Worm (Caenorhabditis elegans): ENCODE measurements around the gene K09C6.9.
"Not testable (repeated sequence)": the region's sequence is repeated elsewhere in the genome, so short reads cannot be mapped to it uniquely, and the experiment has no call there.

The K09C6.9 gene

DNA sequence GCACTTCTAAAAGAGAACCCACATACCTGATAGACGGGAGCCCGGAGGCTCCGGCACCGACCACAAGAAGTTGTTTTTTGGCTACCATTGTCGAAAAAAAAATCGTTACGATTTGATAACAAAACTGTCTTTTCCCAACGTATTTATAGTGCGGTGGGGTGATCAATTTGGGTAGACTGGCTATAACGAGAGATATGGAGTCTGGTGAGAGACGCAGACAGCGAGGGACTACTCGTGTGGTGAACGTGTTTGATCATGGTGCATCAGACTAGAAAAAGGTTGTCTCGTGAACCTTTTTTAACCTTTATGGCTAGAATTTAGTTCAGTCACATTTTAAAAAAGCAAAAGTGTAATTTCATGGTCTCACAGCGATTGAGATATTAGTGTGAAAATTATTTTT, 48.6 kb upstream of the K09C6.9 start, which contains the start of gene fmo-5:
Gene fmo-5 (minus strand): TSS at position 206 of the 400 bp plus-strand sequence.
- TF ChIP-seq crh-2 (tag; optimal IDR thresholded peaks at IDR 0.05) (peak; percentile 71), unc-39 (tag; optimal IDR thresholded peaks at IDR 0.05) (no peak), sma-9 (GFP tag; optimal IDR thresholded peaks at IDR 0.05) (peak; percentile 69), sma-9 (tag; optimal IDR thresholded peaks at IDR 0.05) (no peak), mdl-1 (tag; optimal IDR thresholded peaks at IDR 0.05) (peak; percentile 38 to 56), lsy-2 (tag; optimal IDR thresholded peaks at IDR 0.05) (no peak), elt-3 (tag; optimal IDR thresholded peaks at IDR 0.05) (no peak), mab-5 (tag; optimal IDR thresholded peaks at IDR 0.05) (no peak), nhr-129 (tag; optimal IDR thresholded peaks at IDR 0.05) (peak; percentile 27), Y55F3AM.14 (GFP tag; optimal IDR thresholded peaks at IDR 0.05) (no peak), nhr-21 (tag; optimal IDR thresholded peaks at IDR 0.05) (peak; percentile 57), nhr-25 (tag; optimal IDR thresholded peaks at IDR 0.05) (peak; percentile 62), F13H6.1 (tag; optimal IDR thresholded peaks at IDR 0.05) (peak; percentile 30), zag-1 (tag; optimal IDR thresholded peaks at IDR 0.05) (no peak), alr-1 (tag; optimal IDR thresholded peaks at IDR 0.05) (no peak), skn-1 (tag; optimal IDR thresholded peaks at IDR 0.05) (no peak), fos-1 (tag; optimal IDR thresholded peaks at IDR 0.05) (peak; percentile 12), nhr-77 (tag; optimal IDR thresholded peaks at IDR 0.05) (no peak), sma-3 (GFP tag; optimal IDR thresholded peaks at IDR 0.05) (peak; percentile 40), gmeb-1 (tag; optimal IDR thresholded peaks at IDR 0.05) (peak; percentile 62)

DNA sequence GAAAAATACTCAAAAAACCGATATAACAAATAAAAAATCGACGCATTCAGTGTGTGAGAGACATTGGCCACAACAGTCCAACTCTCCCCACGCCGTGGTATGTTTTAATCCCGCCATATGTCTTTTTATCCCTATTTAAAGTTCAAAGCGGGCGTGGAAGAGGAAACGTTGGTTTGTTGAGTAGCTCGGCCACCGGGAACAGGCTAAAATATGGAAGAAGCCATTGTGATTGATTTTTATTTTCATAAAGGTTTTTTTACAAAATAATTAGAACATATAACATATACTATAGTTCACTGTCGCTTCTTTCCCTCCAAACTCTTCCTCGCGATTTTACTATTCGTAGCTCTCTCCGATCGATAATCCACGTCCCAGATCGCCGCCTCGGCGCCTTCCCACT, 44.2 kb upstream of the K09C6.9 start, which contains the start of gene nas-32:
Gene nas-32 (minus strand): TSS at position 101 of the 400 bp plus-strand sequence.
- TF ChIP-seq nhr-23 (tag; optimal IDR thresholded peaks at IDR 0.05) (no peak), snpc-4 (tag; optimal IDR thresholded peaks at IDR 0.05) (no peak), nhr-77 (tag; optimal IDR thresholded peaks at IDR 0.05) (no peak), gmeb-1 (tag; optimal IDR thresholded peaks at IDR 0.05) (no peak), lin-13 (GFP tag; optimal IDR thresholded peaks at IDR 0.05) (no peak), fos-1 (tag; optimal IDR thresholded peaks at IDR 0.05) (no peak), nhr-21 (tag; optimal IDR thresholded peaks at IDR 0.05) (no peak), crh-2 (tag; optimal IDR thresholded peaks at IDR 0.05) (no peak), lsy-2 (tag; optimal IDR thresholded peaks at IDR 0.05) (no peak), nhr-237 (tag; optimal IDR thresholded peaks at IDR 0.05) (no peak), unc-39 (tag; optimal IDR thresholded peaks at IDR 0.05) (no peak), nhr-6 (tag; optimal IDR thresholded peaks at IDR 0.05) (no peak), C34F6.9 (tag; optimal IDR thresholded peaks at IDR 0.05) (no peak), egl-27 (tag; optimal IDR thresholded peaks at IDR 0.05) (no peak)

DNA sequence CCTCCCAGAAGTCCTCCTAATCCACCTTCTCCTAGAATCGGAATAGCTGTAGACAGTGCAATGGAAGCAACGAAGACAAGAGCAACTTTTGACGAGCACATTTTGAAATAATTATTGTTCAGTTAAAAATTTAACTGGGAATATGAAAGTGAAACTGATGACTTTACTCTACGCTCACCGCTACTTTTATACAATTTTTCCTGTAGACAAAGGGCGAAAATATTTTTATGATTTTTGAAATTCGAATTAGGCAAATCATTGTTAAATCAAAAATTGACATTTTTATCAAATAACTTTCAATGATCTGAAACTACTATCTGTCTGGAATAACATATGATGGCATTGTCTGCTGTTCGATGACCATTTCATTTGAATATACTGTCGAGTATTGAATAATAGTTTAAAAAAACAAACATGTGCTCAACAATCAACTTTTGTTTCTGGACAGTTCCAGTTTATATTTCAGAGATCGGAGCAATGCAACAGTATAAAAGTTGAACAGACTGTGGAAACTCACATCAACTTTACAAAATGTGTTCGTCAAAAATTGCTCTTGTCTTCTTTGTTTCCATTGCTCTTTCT, 38.7 kb upstream of the K09C6.9 start, which contains the start of the genes srlf-23 and srlf-20:
Gene srlf-23 (minus strand): TSS at position 101 of the 582 bp plus-strand sequence.
Gene srlf-20 (plus strand): TSS at position 532 of the 582 bp plus-strand sequence.
- TF ChIP-seq nhr-21 (tag; optimal IDR thresholded peaks at IDR 0.05) = no peak
- no peak for TF ChIP-seq nhr-12 (tag; optimal IDR thresholded peaks at IDR 0.05)
- TF ChIP-seq sem-4 (tag; optimal IDR thresholded peaks at IDR 0.05) = no peak
- TF ChIP-seq elt-1 (tag; optimal IDR thresholded peaks at IDR 0.05) = no peak
- TF ChIP-seq ceh-16 (tag; optimal IDR thresholded peaks at IDR 0.05) = no peak
- no peak for TF ChIP-seq sma-3 (GFP tag; optimal IDR thresholded peaks at IDR 0.05)
- no peak for TF ChIP-seq lin-39 (tag; optimal IDR thresholded peaks at IDR 0.05)
- no peak for TF ChIP-seq elt-3 (tag; optimal IDR thresholded peaks at IDR 0.05)
- no peak for TF ChIP-seq peb-1 (tag; optimal IDR thresholded peaks at IDR 0.05)
- no peak for TF ChIP-seq ztf-11 (tag; optimal IDR thresholded peaks at IDR 0.05)
- TF ChIP-seq snpc-4 (tag; optimal IDR thresholded peaks at IDR 0.05) = no peak
- TF ChIP-seq nhr-23 (tag; optimal IDR thresholded peaks at IDR 0.05) = no peak
- no peak for TF ChIP-seq nhr-237 (tag; optimal IDR thresholded peaks at IDR 0.05)
- no peak for TF ChIP-seq ztf-1 (GFP tag; conservative IDR thresholded peaks at IDR 0.05)
- TF ChIP-seq nhr-10 (tag; optimal IDR thresholded peaks at IDR 0.05) = no peak
- TF ChIP-seq dmd-4 (tag; optimal IDR thresholded peaks at IDR 0.05) = no peak
- no peak for TF ChIP-seq crh-2 (tag; optimal IDR thresholded peaks at IDR 0.05)
- no peak for TF ChIP-seq Y55F3AM.14 (GFP tag; optimal IDR thresholded peaks at IDR 0.05)

DNA sequence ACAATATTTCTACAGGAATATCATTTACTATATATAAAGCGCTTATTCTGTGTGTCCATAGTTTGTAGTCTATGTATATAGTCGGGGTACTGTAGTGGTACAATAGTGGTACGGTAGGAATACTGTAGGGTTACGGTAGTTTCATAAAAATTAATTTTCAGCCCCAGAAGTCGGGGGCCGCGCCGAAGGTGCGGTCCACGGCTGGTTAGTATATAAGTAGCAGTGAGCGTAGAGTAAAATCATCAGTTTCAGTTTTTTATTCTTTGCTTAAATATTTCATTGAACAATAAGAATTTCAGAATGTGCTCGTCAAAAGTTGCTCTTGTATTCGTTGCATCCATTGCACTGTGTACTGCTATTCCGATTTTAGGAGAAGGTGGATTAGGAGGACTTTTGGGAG, 36.0 kb upstream of the K09C6.9 start, which contains the start of gene srlf-22:
Gene srlf-22 (plus strand): TSS at position 301 of the 400 bp plus-strand sequence.
- not testable (repeated sequence) for TF ChIP-seq elt-3, dmd-4, aly-2 (tag; optimal IDR thresholded peaks at IDR 0.05)
